Worm (Caenorhabditis elegans) whole organism, L4 larva: ENCODE measurements around the gene F47G3.1.

Source experiments
- D1046.2 ChIP-seq: fragments of 200-800 bp; sonication (Bioruptor generic); IDR thresholded peaks from 2 replicates; pipeline ENCODE4 v1.3.6; 2022; ENCODE audit warnings: missing genetic modification characterization, missing compliant biosample characterization
- F10B5.3 ChIP-seq: sonication (generic microtip); optimal IDR thresholded peaks from 2 replicates; lab custom pipeline; 2016; ENCODE audit warnings: mild to moderate bottlenecking, missing genetic modification characterization, missing compliant biosample characterization
- R02D3.7 ChIP-seq: fragments of 150-350 bp; sonication (generic microtip); optimal IDR thresholded peaks from 3 replicates; lab custom pipeline; 2014; ENCODE audit warnings: missing biosample characterization, missing genetic modification characterization
- T20F7.1 ChIP-seq: fragments of 200-800 bp; sonication (Bioruptor generic); optimal IDR thresholded peaks from 2 replicates; lab custom pipeline; 2018; ENCODE audit warnings: mild to moderate bottlenecking, missing genetic modification characterization, missing compliant biosample characterization
- Y48G9A.11 ChIP-seq: fragments of 200-800 bp; sonication (Bioruptor generic); IDR thresholded peaks from 2 replicates; pipeline ENCODE4 v1.3.6; 2022; ENCODE audit warnings: missing genetic modification reagents, missing genetic modification characterization, missing compliant biosample characterization
- ZK546.5 ChIP-seq, 2 experiments: sonication (generic microtip); optimal IDR thresholded peaks; 2 replicates each; lab custom pipeline; 2017; ENCODE audit warnings: missing biosample characterization in 2 of 2, missing genetic modification characterization in 2 of 2
- aha-1 ChIP-seq: fragments of 150-350 bp; peaks from one replicate; lab custom pipeline; 2014; ENCODE audit warnings: missing biosample characterization, missing genetic modification characterization
- attf-4 ChIP-seq: sonication (generic microtip); optimal IDR thresholded peaks from 3 replicates; lab custom pipeline; 2017; ENCODE audit warnings: missing biosample characterization, missing genetic modification characterization
- ceh-44 ChIP-seq: fragments of 200-800 bp; sonication (Bioruptor generic); IDR thresholded peaks from 2 replicates; pipeline ENCODE4 v1.3.6; 2022; ENCODE audit warnings: missing genetic modification reagents, missing genetic modification characterization, missing compliant biosample characterization
- ceh-62 ChIP-seq: sonication (generic microtip); optimal IDR thresholded peaks from 2 replicates; lab custom pipeline; 2017; ENCODE audit warnings: missing biosample characterization, missing genetic modification characterization
- cey-2 ChIP-seq: sonication (generic microtip); optimal IDR thresholded peaks from 3 replicates; lab custom pipeline; 2017; ENCODE audit warnings: missing genetic modification characterization, mild to moderate bottlenecking, missing compliant biosample characterization, antibody characterized with exemption, borderline replicate concordance; ENCODE audit not compliant: insufficient read depth
- daf-16 ChIP-seq, 3 experiments: sonication (generic microtip); optimal IDR thresholded peaks; 2 replicates each; lab custom pipeline; 2016 to 2017; ENCODE audit warnings: missing genetic modification characterization in 3 of 3, missing genetic modification reagents in 3 of 3, mild to moderate bottlenecking in 2 of 3, missing compliant biosample characterization in 2 of 3, missing biosample characterization in 1 of 3, moderate library complexity in 1 of 3
- daf-19 ChIP-seq: fragments of 200-800 bp; sonication (Bioruptor generic); conservative IDR thresholded peaks from 2 replicates; pipeline ENCODE4 v1.3.6; 2022; ENCODE audit warnings: missing genetic modification characterization, missing compliant biosample characterization
- dmd-6 ChIP-seq: fragments of 200-800 bp; sonication (Bioruptor generic); IDR thresholded peaks from 2 replicates; pipeline ENCODE4 v1.3.6; 2022; ENCODE audit warnings: missing genetic modification reagents, missing genetic modification characterization, missing compliant biosample characterization
- egl-43 ChIP-seq: fragments of 200-800 bp; sonication (Bioruptor generic); IDR thresholded peaks from 2 replicates; pipeline ENCODE4 v1.3.6; 2022; ENCODE audit warnings: missing genetic modification reagents, missing genetic modification characterization, missing compliant biosample characterization
- hif-1 ChIP-seq, 2 experiments: sonication (generic microtip); optimal IDR thresholded peaks; 2 replicates each; lab custom pipeline; 2016 to 2017; ENCODE audit warnings: missing compliant biosample characterization in 2 of 2, missing genetic modification characterization in 2 of 2, missing genetic modification reagents in 2 of 2, missing genotype in 2 of 2, mild to moderate bottlenecking in 1 of 2
- hlh-30 ChIP-seq: sonication (generic microtip); optimal IDR thresholded peaks from 2 replicates; lab custom pipeline; 2017; ENCODE audit warnings: antibody characterized with exemption, mild to moderate bottlenecking, missing genetic modification characterization, missing compliant biosample characterization; ENCODE audit not compliant: insufficient read depth
- lin-13 ChIP-seq: fragments of 150-350 bp; optimal IDR thresholded peaks from 2 replicates; lab custom pipeline; 2014; ENCODE audit warnings: missing biosample characterization, missing genetic modification reagents, missing genetic modification characterization
- lsy-2 ChIP-seq, 2 experiments: fragments of 150-350 bp in 1 of 2; sonication (generic microtip) in 1 of 2; optimal IDR thresholded peaks; 2 replicates each; lab custom pipeline; 2014 to 2017; ENCODE audit warnings: missing biosample characterization in 2 of 2, missing genetic modification characterization in 2 of 2
- mxl-2 ChIP-seq: fragments of 200-800 bp; sonication (Bioruptor generic); conservative IDR thresholded peaks from 2 replicates; pipeline ENCODE4 v1.3.6; 2022; ENCODE audit warnings: missing genetic modification reagents, missing genetic modification characterization, missing compliant biosample characterization
- nhr-102 ChIP-seq: sonication (generic microtip); optimal IDR thresholded peaks from 2 replicates; lab custom pipeline; 2016; ENCODE audit warnings: mild to moderate bottlenecking, missing genetic modification characterization, moderate library complexity, missing compliant biosample characterization
- nhr-111 ChIP-seq: fragments of 200-800 bp; sonication (Bioruptor generic); optimal IDR thresholded peaks from 2 replicates; lab custom pipeline; 2018; ENCODE audit warnings: mild to moderate bottlenecking, missing genetic modification characterization, missing compliant biosample characterization
- nhr-28 ChIP-seq: fragments of 150-350 bp; optimal IDR thresholded peaks from 2 replicates; lab custom pipeline; 2014; ENCODE audit warnings: missing biosample characterization, missing genetic modification characterization
- nhr-76 ChIP-seq: fragments of 150-350 bp; optimal IDR thresholded peaks from 2 replicates; lab custom pipeline; 2014; ENCODE audit warnings: missing biosample characterization, missing genetic modification characterization
- nhr-77 ChIP-seq: fragments of 150-350 bp; optimal IDR thresholded peaks from 2 replicates; lab custom pipeline; 2014; ENCODE audit warnings: missing biosample characterization, missing genetic modification characterization
- pha-4 ChIP-seq, 2 experiments: fragments of 150-350 bp in 1 of 2; fragments of 200-800 bp in 1 of 2; sonication (Bioruptor generic) in 1 of 2; IDR thresholded peaks in 1 of 2; optimal IDR thresholded peaks in 1 of 2; 2 replicates each; pipeline versions ENCODE4 v1.3.6 to Lab custom; 2014 to 2022; ENCODE audit warnings: missing genetic modification characterization in 2 of 2, missing genetic modification reagents in 2 of 2, missing biosample characterization in 1 of 2, missing compliant biosample characterization in 1 of 2
- saeg-2 ChIP-seq: fragments of 200-800 bp; sonication (Bioruptor generic); IDR thresholded peaks from 2 replicates; pipeline ENCODE4 v1.3.6; 2022; ENCODE audit warnings: missing genetic modification reagents, missing genetic modification characterization, missing compliant biosample characterization
- set-16 ChIP-seq: fragments of 200-800 bp; sonication (Bioruptor generic); IDR thresholded peaks from 2 replicates; pipeline ENCODE4 v1.3.6; 2022; ENCODE audit warnings: missing genetic modification reagents, missing genetic modification characterization, missing compliant biosample characterization
- unc-62 ChIP-seq, 3 experiments: fragments of 150-350 bp in 1 of 3; sonication (generic microtip); optimal IDR thresholded peaks in 2 of 3; peaks in 1 of 3; 1 replicate in 1 of 3; 2 replicates in 2 of 3; lab custom pipeline; 2014 to 2017; ENCODE audit warnings: missing biosample characterization in 3 of 3, missing genetic modification characterization in 3 of 3, missing genetic modification reagents in 3 of 3, missing genotype in 1 of 3
- zfp-2 ChIP-seq: sonication (generic microtip); optimal IDR thresholded peaks from 2 replicates; lab custom pipeline; 2016; ENCODE audit warnings: mild to moderate bottlenecking, missing genetic modification characterization, missing compliant biosample characterization
- ztf-7 ChIP-seq: fragments of 150-350 bp; optimal IDR thresholded peaks from 2 replicates; lab custom pipeline; 2014; ENCODE audit warnings: missing biosample characterization, missing genetic modification characterization

Gene F47G3.1

ce11 chrX:2425284-2425683 is 39.7 kb downstream of the F47G3.1 start:
- TF ChIP-seq lsy-2 (tag; optimal IDR thresholded peaks at IDR 0.05; lab: Kevin White, UChicago): no peak
- no peak for TF ChIP-seq aha-1 (tag; lab: Kevin White, UChicago)
- TF ChIP-seq dmd-6: peak; percentile 32
- no peak for TF ChIP-seq ceh-44 (GFP tag; lab: Robert Waterston, UW)
- TF ChIP-seq ZK546.5 (tag; optimal IDR thresholded peaks at IDR 0.05; lab: Kevin White, UChicago): no peak
- TF ChIP-seq nhr-28 (tag; lab: Kevin White, UChicago): peak; percentile 2
- TF ChIP-seq D1046.2 (GFP tag; lab: Robert Waterston, UW): no peak
- TF ChIP-seq hlh-30 (tag; lab: Kevin White, UChicago): peak; percentile 6
- peak in 1 of 2 experiments; percentile 92 for TF ChIP-seq unc-62 (GFP tag; optimal IDR thresholded peaks at IDR 0.05 in 1 of 2; lab: Kevin White, UChicago)
- no peak for TF ChIP-seq unc-62 (tag; optimal IDR thresholded peaks at IDR 0.05; lab: Kevin White, UChicago)
- no peak for TF ChIP-seq ceh-62
- no peak for TF ChIP-seq lin-13 (GFP tag; lab: Kevin White, UChicago)
- no peak for TF ChIP-seq nhr-102

- no peak for TF ChIP-seq ceh-44 (GFP tag; lab: Robert Waterston, UW)
- no peak for TF ChIP-seq attf-4 (tag; lab: Kevin White, UChicago)
- TF ChIP-seq D1046.2 (GFP tag; lab: Robert Waterston, UW): no peak
- no peak for TF ChIP-seq ZK546.5 (tag; optimal IDR thresholded peaks at IDR 0.05; lab: Kevin White, UChicago)
- TF ChIP-seq dmd-6: no peak
- no peak for TF ChIP-seq F10B5.3 (tag; lab: Kevin White, UChicago)
- TF ChIP-seq nhr-77 (tag; lab: Kevin White, UChicago): no peak
- no peak for TF ChIP-seq daf-16 (GFP tag; optimal IDR thresholded peaks at IDR 0.05; lab: Kevin White, UChicago)
- TF ChIP-seq daf-16 (tag; optimal IDR thresholded peaks at IDR 0.05; lab: Kevin White, UChicago): no peak
- TF ChIP-seq aha-1 (tag; lab: Kevin White, UChicago): no peak
- TF ChIP-seq nhr-111 (GFP tag; lab: Kevin White, UChicago): no peak
- TF ChIP-seq cey-2 (tag; lab: Kevin White, UChicago): no peak
- no peak for TF ChIP-seq R02D3.7 (tag; lab: Kevin White, UChicago)
- TF ChIP-seq zfp-2: no peak
- no peak for TF ChIP-seq T20F7.1 (GFP tag; lab: Kevin White, UChicago)
- TF ChIP-seq pha-4 (GFP tag; IDR thresholded peaks at IDR 0.05; lab: Robert Waterston, UW): no peak
- TF ChIP-seq pha-4 (tag; optimal IDR thresholded peaks at IDR 0.05; lab: Kevin White, UChicago): no peak
- TF ChIP-seq saeg-2 (GFP tag; lab: Robert Waterston, UW): no peak
- no peak for TF ChIP-seq Y48G9A.11 (GFP tag; lab: Robert Waterston, UW)
- no peak for TF ChIP-seq set-16
- no peak for TF ChIP-seq nhr-76
Observed at ce11 chrX:2426932-2427331, 41.4 kb downstream of the F47G3.1 start.

ce11 chrX:2427404-2427803 is 41.9 kb downstream of the F47G3.1 start, which contains the start of gene gcy-31:
Gene gcy-31 (minus strand): TSS chrX:2427504.
- peak; percentile 63 for TF ChIP-seq aha-1 (tag; lab: Kevin White, UChicago)
- no peak for TF ChIP-seq daf-19 (GFP tag; lab: Robert Waterston, UW)

ce11 chrX:2430317-2430716 is 44.8 kb downstream of the F47G3.1 start:
- no peak for TF ChIP-seq egl-43
- peak in 1 of 2 experiments; percentile 94 for TF ChIP-seq unc-62 (GFP tag; optimal IDR thresholded peaks at IDR 0.05 in 1 of 2; lab: Kevin White, UChicago)
- TF ChIP-seq unc-62 (tag; optimal IDR thresholded peaks at IDR 0.05; lab: Kevin White, UChicago): no peak
- TF ChIP-seq hif-1 (tag; optimal IDR thresholded peaks at IDR 0.05; lab: Kevin White, UChicago): no peak
- no peak for TF ChIP-seq ztf-7 (tag; lab: Kevin White, UChicago)
- TF ChIP-seq mxl-2 (GFP tag; lab: Robert Waterston, UW): no peak
- no peak for TF ChIP-seq cey-2 (tag; lab: Kevin White, UChicago)
